Fruit fly (Drosophila melanogaster): ENCODE results near the gene CG2681.

The CG2681 gene

dm6 chrX:2686930-2687329 is 21.6 kb upstream of the CG2681 start:
- TF ChIP-seq CG11617 (GFP tag; optimal IDR thresholded peaks at IDR 0.05) (no peak), tj (GFP tag; optimal IDR thresholded peaks at IDR 0.05) (peak; percentile 96), CG7101 (tag; optimal IDR thresholded peaks at IDR 0.05) (peak; percentile 29), Hr96 (GFP tag; optimal IDR thresholded peaks at IDR 0.05) (no peak), CG12768 (GFP tag; optimal IDR thresholded peaks at IDR 0.05) (no peak), kay (GFP tag; ENCODE audit: borderline replicate concordance) (no peak), Crg-1 (GFP tag; optimal IDR thresholded peaks at IDR 0.05) (no peak), cnc (optimal IDR thresholded peaks at IDR 0.05) (no peak), CG7045 (GFP tag; optimal IDR thresholded peaks at IDR 0.05) (no peak), bab1 (GFP tag; optimal IDR thresholded peaks at IDR 0.05) (no peak), toe (GFP tag; optimal IDR thresholded peaks at IDR 0.05) (no peak)

- no peak for TF ChIP-seq Crg-1 (GFP tag; optimal IDR thresholded peaks at IDR 0.05)
- TF ChIP-seq CG33017 (tag; optimal IDR thresholded peaks at IDR 0.05) = no peak
- TF ChIP-seq CG7045 (GFP tag; optimal IDR thresholded peaks at IDR 0.05) = no peak
- TF ChIP-seq CG7101 (tag; optimal IDR thresholded peaks at IDR 0.05) = no peak
- TF ChIP-seq CG12768 (GFP tag; optimal IDR thresholded peaks at IDR 0.05) = no peak
- TF ChIP-seq Hr96 (GFP tag; optimal IDR thresholded peaks at IDR 0.05) = no peak
- no peak for TF ChIP-seq toe (GFP tag; optimal IDR thresholded peaks at IDR 0.05)
- no peak for TF ChIP-seq cic (GFP tag; optimal IDR thresholded peaks at IDR 0.05)
- no peak for TF ChIP-seq tj (GFP tag; optimal IDR thresholded peaks at IDR 0.05)
- no peak for TF ChIP-seq ovo (GFP tag; optimal IDR thresholded peaks at IDR 0.05)
- TF ChIP-seq Mnt (GFP tag; optimal IDR thresholded peaks at IDR 0.05) = no peak
- TF ChIP-seq kay (GFP tag; ENCODE audit: borderline replicate concordance) = no peak
- no peak for TF ChIP-seq Clk (GFP tag; optimal IDR thresholded peaks at IDR 0.05)
- no peak for TF ChIP-seq cnc (optimal IDR thresholded peaks at IDR 0.05)
- TF ChIP-seq CG5204 (GFP tag; optimal IDR thresholded peaks at IDR 0.05) = no peak
- TF ChIP-seq CG14711 (tag; optimal IDR thresholded peaks at IDR 0.05) = no peak
- TF ChIP-seq pad (GFP tag; optimal IDR thresholded peaks at IDR 0.05) = no peak
- no peak for TF ChIP-seq bab1 (GFP tag; optimal IDR thresholded peaks at IDR 0.05)
- TF ChIP-seq CG11617 (GFP tag; optimal IDR thresholded peaks at IDR 0.05) = no peak
- no peak for TF ChIP-seq CG1620 (GFP tag; optimal IDR thresholded peaks at IDR 0.05)
These were observed 18.1 kb upstream of the CG2681 start for dm6 chrX:2690376-2690775.

- TF ChIP-seq toe (GFP tag; optimal IDR thresholded peaks at IDR 0.05) (no peak), CG14711 (tag; optimal IDR thresholded peaks at IDR 0.05) (no peak), CG7045 (GFP tag; optimal IDR thresholded peaks at IDR 0.05) (no peak), bab1 (GFP tag; optimal IDR thresholded peaks at IDR 0.05) (no peak), Mnt (GFP tag; optimal IDR thresholded peaks at IDR 0.05) (no peak), CG12768 (GFP tag; optimal IDR thresholded peaks at IDR 0.05) (no peak), ovo (GFP tag; optimal IDR thresholded peaks at IDR 0.05) (no peak), pad (GFP tag; optimal IDR thresholded peaks at IDR 0.05) (no peak), Crg-1 (GFP tag; optimal IDR thresholded peaks at IDR 0.05) (no peak)
These were observed 14.7 kb upstream of the CG2681 start, which contains the start of gene dyw for dm6 chrX:2693786-2694185. Gene dyw (minus strand): TSS chrX:2693886.

dm6 chrX:2698064-2698894 is 10.2 kb upstream of the CG2681 start, which contains the start of the genes Spg7 and Lint-O:
Gene Spg7 (minus strand): TSS chrX:2698211.
Gene Lint-O (plus strand): TSS chrX:2698701.
- no peak for TF ChIP-seq cic (GFP tag; optimal IDR thresholded peaks at IDR 0.05)
- peak; percentile 46 for TF ChIP-seq tj (GFP tag; optimal IDR thresholded peaks at IDR 0.05)

- peak; percentile 99 for TF ChIP-seq pad (GFP tag; optimal IDR thresholded peaks at IDR 0.05)
- TF ChIP-seq CG7101 (tag; optimal IDR thresholded peaks at IDR 0.05) = peak; percentile 100
- peak; percentile 100 for TF ChIP-seq toe (GFP tag; optimal IDR thresholded peaks at IDR 0.05)
- peak; percentile 100 for TF ChIP-seq CG14711 (tag; optimal IDR thresholded peaks at IDR 0.05)
- TF ChIP-seq CG5204 (GFP tag; optimal IDR thresholded peaks at IDR 0.05) = peak; percentile 100
- TF ChIP-seq Mnt (GFP tag; optimal IDR thresholded peaks at IDR 0.05) = peak; percentile 100
- no peak for TF ChIP-seq kay (GFP tag; ENCODE audit: borderline replicate concordance)
- TF ChIP-seq Hr96 (GFP tag; optimal IDR thresholded peaks at IDR 0.05) = peak; percentile 100
- peak; percentile 100 for TF ChIP-seq Clk (GFP tag; optimal IDR thresholded peaks at IDR 0.05)
- peak; percentile 98 for TF ChIP-seq cic (GFP tag; optimal IDR thresholded peaks at IDR 0.05)
- peak; percentile 100 for TF ChIP-seq CG1620 (GFP tag; optimal IDR thresholded peaks at IDR 0.05)
- peak; percentile 100 for TF ChIP-seq ovo (GFP tag; optimal IDR thresholded peaks at IDR 0.05)
- TF ChIP-seq CG33017 (tag; optimal IDR thresholded peaks at IDR 0.05) = peak; percentile 100
- peak; percentile 100 for TF ChIP-seq CG11617 (GFP tag; optimal IDR thresholded peaks at IDR 0.05)
- TF ChIP-seq Crg-1 (GFP tag; optimal IDR thresholded peaks at IDR 0.05) = peak; percentile 100
- peak; percentile 100 for TF ChIP-seq CG12768 (GFP tag; optimal IDR thresholded peaks at IDR 0.05)
- TF ChIP-seq CG7045 (GFP tag; optimal IDR thresholded peaks at IDR 0.05) = peak; percentile 100
- peak; percentile 100 for TF ChIP-seq bab1 (GFP tag; optimal IDR thresholded peaks at IDR 0.05)
- TF ChIP-seq tj (GFP tag; optimal IDR thresholded peaks at IDR 0.05) = peak; percentile 99
- TF ChIP-seq cnc (optimal IDR thresholded peaks at IDR 0.05) = no peak
These were observed 4.8 kb upstream of the CG2681 start, which contains the start of gene Ugalt for dm6 chrX:2703693-2704092. Gene Ugalt (minus strand): TSS chrX:2703852.

- TF ChIP-seq Clk (GFP tag; optimal IDR thresholded peaks at IDR 0.05) (no peak), bab1 (GFP tag; optimal IDR thresholded peaks at IDR 0.05) (peak; percentile 6), Mnt (GFP tag; optimal IDR thresholded peaks at IDR 0.05) (no peak), CG7101 (tag; optimal IDR thresholded peaks at IDR 0.05) (no peak), CG7045 (GFP tag; optimal IDR thresholded peaks at IDR 0.05) (no peak), cic (GFP tag; optimal IDR thresholded peaks at IDR 0.05) (no peak), CG1620 (GFP tag; optimal IDR thresholded peaks at IDR 0.05) (no peak)
These were observed 4.2 kb upstream of the CG2681 start, which contains the start of gene eIF2Bbeta for dm6 chrX:2704134-2704773. Gene eIF2Bbeta (plus strand): TSS chrX:2704571.
